Worm (Caenorhabditis elegans) whole organism, young adult: ENCODE results near the gene malt-1.

Source experiments
- B0336.3 ChIP-seq: fragments of 200-800 bp; sonication (Bioruptor generic); IDR thresholded peaks from 2 replicates; pipeline ENCODE4 v1.3.6; 2022; ENCODE audit warnings: missing genetic modification characterization, missing compliant biosample characterization
- C17E4.6 ChIP-seq: fragments of 200-800 bp; sonication (Bioruptor generic); IDR thresholded peaks from 2 replicates; pipeline ENCODE4 v1.3.6; 2022; ENCODE audit warnings: missing genetic modification reagents, missing genetic modification characterization, missing compliant biosample characterization
- F37B4.10 ChIP-seq: fragments of 200-800 bp; sonication (Bioruptor generic); IDR thresholded peaks from 2 replicates; pipeline ENCODE4 v1.3.6; 2022; ENCODE audit warnings: missing genetic modification characterization, missing compliant biosample characterization
- F49E8.2 ChIP-seq: sonication (generic microtip); optimal IDR thresholded peaks from 3 replicates; lab custom pipeline; 2017; ENCODE audit warnings: missing genetic modification characterization, mild to moderate bottlenecking, missing compliant biosample characterization, antibody characterized with exemption, moderate library complexity; ENCODE audit not compliant: insufficient read depth
- F55B11.4 ChIP-seq: sonication (generic microtip); optimal IDR thresholded peaks from 2 replicates; lab custom pipeline; 2016; ENCODE audit warnings: missing compliant biosample characterization, missing genetic modification characterization, borderline replicate concordance; ENCODE audit not compliant: insufficient read depth
- F57C9.4 ChIP-seq: sonication (generic microtip); optimal IDR thresholded peaks from 2 replicates; lab custom pipeline; 2017; ENCODE audit warnings: mild to moderate bottlenecking, missing genetic modification characterization, missing compliant biosample characterization
- ZK185.1 ChIP-seq: sonication (generic microtip); optimal IDR thresholded peaks from 2 replicates; lab custom pipeline; 2016; ENCODE audit warnings: mild to moderate bottlenecking, missing genetic modification characterization, missing compliant biosample characterization; ENCODE audit not compliant: poor library complexity, severe bottlenecking
- aptf-2 ChIP-seq: fragments of 200-800 bp; sonication (Bioruptor generic); conservative IDR thresholded peaks from 2 replicates; pipeline ENCODE4 v1.3.6; 2022; ENCODE audit warnings: missing genetic modification reagents, missing genetic modification characterization, missing compliant biosample characterization
- aptf-3 ChIP-seq: fragments of 200-800 bp; sonication (Bioruptor generic); IDR thresholded peaks from 2 replicates; pipeline ENCODE4 v1.3.6; 2022; ENCODE audit warnings: missing genetic modification characterization, missing compliant biosample characterization
- atf-7 ChIP-seq: sonication (generic microtip); optimal IDR thresholded peaks from 2 replicates; lab custom pipeline; 2017; ENCODE audit warnings: mild to moderate bottlenecking, missing genetic modification characterization, missing compliant biosample characterization
- athp-1 ChIP-seq: sonication (generic microtip); optimal IDR thresholded peaks from 2 replicates; lab custom pipeline; 2017; ENCODE audit warnings: mild to moderate bottlenecking, missing genetic modification characterization, missing compliant biosample characterization
- cebp-1 ChIP-seq, 2 experiments: fragments of 200-800 bp in 1 of 2; sonication (Bioruptor generic) in 1 of 2; sonication (generic microtip) in 1 of 2; IDR thresholded peaks in 1 of 2; optimal IDR thresholded peaks in 1 of 2; 2 replicates each; pipeline versions ENCODE4 v1.3.6 to Lab custom; 2017 to 2022; ENCODE audit warnings: missing compliant biosample characterization in 2 of 2, missing genetic modification characterization in 2 of 2, mild to moderate bottlenecking in 1 of 2, missing genetic modification reagents in 1 of 2, moderate library complexity in 1 of 2
- ceh-27 ChIP-seq: fragments of 200-800 bp; sonication (Bioruptor generic); optimal IDR thresholded peaks from 2 replicates; lab custom pipeline; 2018; ENCODE audit warnings: mild to moderate bottlenecking, missing genetic modification characterization, moderate library complexity, missing compliant biosample characterization
- ceh-91 ChIP-seq: fragments of 200-800 bp; sonication (Bioruptor generic); IDR thresholded peaks from 2 replicates; pipeline ENCODE4 v1.3.6; 2022; ENCODE audit warnings: missing genetic modification reagents, missing genetic modification characterization, missing compliant biosample characterization
- die-1 ChIP-seq: sonication (generic microtip); optimal IDR thresholded peaks from 2 replicates; lab custom pipeline; 2016; ENCODE audit warnings: missing genotype, mild to moderate bottlenecking, missing genetic modification characterization, missing compliant biosample characterization
- dpl-1 ChIP-seq: fragments of 150-350 bp; optimal IDR thresholded peaks from 2 replicates; lab custom pipeline; 2014; ENCODE audit warnings: missing biosample characterization, missing genetic modification reagents, missing genetic modification characterization
- egl-18 ChIP-seq: fragments of 200-800 bp; sonication (Bioruptor generic); IDR thresholded peaks from 2 replicates; pipeline ENCODE4 v1.3.6; 2022; ENCODE audit warnings: missing genetic modification reagents, missing genetic modification characterization, missing compliant biosample characterization
- egrh-3 ChIP-seq: fragments of 200-800 bp; sonication (Bioruptor generic); IDR thresholded peaks from 2 replicates; pipeline ENCODE4 v1.3.6; 2022; ENCODE audit warnings: missing genetic modification reagents, missing genetic modification characterization, missing compliant biosample characterization
- hrde-1 ChIP-seq: sonication (generic microtip); optimal IDR thresholded peaks from 2 replicates; lab custom pipeline; 2016; ENCODE audit warnings: missing genetic modification characterization, mild to moderate bottlenecking, missing compliant biosample characterization, moderate library complexity, missing genotype, missing genetic modification reagents, borderline replicate concordance
- lin-26 ChIP-seq: fragments of 200-800 bp; sonication (Bioruptor generic); IDR thresholded peaks from 2 replicates; pipeline ENCODE4 v1.3.6; 2022; ENCODE audit warnings: missing genetic modification reagents, missing genetic modification characterization, missing compliant biosample characterization
- madf-8 ChIP-seq: fragments of 200-800 bp; sonication (Bioruptor generic); conservative IDR thresholded peaks from 2 replicates; pipeline ENCODE4 v1.3.6; 2022; ENCODE audit warnings: missing genetic modification reagents, missing genetic modification characterization, missing compliant biosample characterization
- mcd-1 ChIP-seq: fragments of 200-800 bp; sonication (Bioruptor generic); IDR thresholded peaks from 2 replicates; pipeline ENCODE4 v1.3.6; 2022; ENCODE audit warnings: missing genetic modification reagents, missing genetic modification characterization, missing compliant biosample characterization
- mes-4 ChIP-seq: sonication (generic microtip); optimal IDR thresholded peaks from 2 replicates; lab custom pipeline; 2016; ENCODE audit warnings: missing genotype, missing genetic modification characterization, missing compliant biosample characterization
- nfya-1 ChIP-seq: sonication (generic microtip); optimal IDR thresholded peaks from 2 replicates; lab custom pipeline; 2017; ENCODE audit warnings: antibody characterized with exemption, missing compliant biosample characterization, missing genetic modification characterization, borderline replicate concordance; ENCODE audit not compliant: insufficient read depth
- nhr-179 ChIP-seq: sonication (generic microtip); optimal IDR thresholded peaks from 2 replicates; lab custom pipeline; 2016; ENCODE audit warnings: mild to moderate bottlenecking, missing genetic modification characterization, missing compliant biosample characterization
- nhr-27 ChIP-seq: fragments of 200-800 bp; sonication (Bioruptor generic); optimal IDR thresholded peaks from 2 replicates; lab custom pipeline; 2018; ENCODE audit warnings: mild to moderate bottlenecking, missing genetic modification characterization, moderate library complexity, missing compliant biosample characterization
- rec-8 ChIP-seq, 2 experiments: sonication (generic microtip); optimal IDR thresholded peaks; 2 replicates each; lab custom pipeline; 2016; ENCODE audit warnings: mild to moderate bottlenecking in 2 of 2, missing genetic modification characterization in 2 of 2, missing genetic modification reagents in 2 of 2, missing genotype in 2 of 2, missing biosample characterization in 1 of 2, missing compliant biosample characterization in 1 of 2, moderate library complexity in 1 of 2
- sea-2 ChIP-seq: fragments of 200-800 bp; sonication (Bioruptor generic); IDR thresholded peaks from 2 replicates; pipeline ENCODE4 v1.3.6; 2022; ENCODE audit warnings: missing genetic modification characterization, missing compliant biosample characterization
- snpc-1.1 ChIP-seq: sonication (generic microtip); optimal IDR thresholded peaks from 2 replicates; lab custom pipeline; 2017; ENCODE audit warnings: missing genetic modification characterization, mild to moderate bottlenecking, missing compliant biosample characterization, antibody characterized with exemption, moderate library complexity, missing genotype, missing genetic modification reagents; ENCODE audit not compliant: insufficient read depth
- snpc-4 ChIP-seq, 5 experiments: fragments of 150-350 bp in 1 of 5; sonication (generic microtip) in 4 of 5; optimal IDR thresholded peaks; 2 replicates each; lab custom pipeline; 2014 to 2018; ENCODE audit warnings: missing genetic modification characterization in 5 of 5, missing biosample characterization in 3 of 5, antibody characterized with exemption in 2 of 5, mild to moderate bottlenecking in 2 of 5, missing compliant biosample characterization in 2 of 5, missing genotype in 2 of 5, moderate library complexity in 2 of 5, missing genetic modification reagents in 1 of 5
- somi-1 ChIP-seq: fragments of 200-800 bp; sonication (Bioruptor generic); optimal IDR thresholded peaks from 2 replicates; lab custom pipeline; 2018; ENCODE audit warnings: mild to moderate bottlenecking, missing genetic modification characterization, missing compliant biosample characterization
- tbp1 ChIP-seq: fragments of 200-800 bp; sonication (Bioruptor generic); optimal IDR thresholded peaks from 2 replicates; lab custom pipeline; 2018; ENCODE audit warnings: mild to moderate bottlenecking, missing genetic modification characterization, missing compliant biosample characterization
- unc-62 ChIP-seq: fragments of 150-350 bp; optimal IDR thresholded peaks from 2 replicates; lab custom pipeline; 2014; ENCODE audit warnings: missing biosample characterization, missing genetic modification reagents, missing genetic modification characterization
- ztf-25 ChIP-seq: fragments of 200-800 bp; sonication (Bioruptor generic); IDR thresholded peaks from 2 replicates; pipeline ENCODE4 v1.3.6; 2022; ENCODE audit warnings: missing genetic modification reagents, missing genetic modification characterization, missing compliant biosample characterization

malt-1 gene

ce11 chrII:6913309-6913708, 37.8 kb downstream of the malt-1 start, which contains the start of gene cyn-10 (continued):
- TF ChIP-seq mcd-1 (GFP tag; lab: Robert Waterston, UW) (peak; percentile 84), dpl-1 (GFP tag; lab: Kevin White, UChicago) (peak; percentile 68), cebp-1 (GFP tag; IDR thresholded peaks at IDR 0.05; lab: Robert Waterston, UW) (no peak), cebp-1 (tag; optimal IDR thresholded peaks at IDR 0.05; lab: Kevin White, UChicago) (no peak), ztf-25 (GFP tag; lab: Robert Waterston, UW) (no peak), aptf-2 (GFP tag; lab: Robert Waterston, UW) (no peak), nfya-1 (no peak), unc-62 (GFP tag; lab: Kevin White, UChicago) (no peak), nhr-27 (tag; lab: Kevin White, UChicago) (no peak), snpc-4 (GFP tag; optimal IDR thresholded peaks at IDR 0.05; lab: Kevin White, UChicago) (no peak), snpc-4 (tag; optimal IDR thresholded peaks at IDR 0.05; lab: Kevin White, UChicago) (peak in 1 of 4 experiments; percentile 4), F37B4.10 (GFP tag; lab: Robert Waterston, UW) (no peak), die-1 (tag; lab: Kevin White, UChicago) (no peak), B0336.3 (GFP tag; lab: Robert Waterston, UW) (no peak), aptf-3 (no peak), F49E8.2 (tag; lab: Kevin White, UChicago) (no peak), egrh-3 (GFP tag; lab: Robert Waterston, UW) (no peak; the same call in 1 of the 2 replicates), mes-4 (tag; lab: Kevin White, UChicago) (no peak), rec-8 (tag; optimal IDR thresholded peaks at IDR 0.05; lab: Kevin White, UChicago) (peak; percentile 28 to 61), F57C9.4 (tag; lab: Kevin White, UChicago) (no peak), athp-1 (tag; lab: Kevin White, UChicago) (no peak), ceh-91 (peak; percentile 51), madf-8 (GFP tag; lab: Robert Waterston, UW) (peak; percentile 68), tbp1 (GFP tag; lab: Kevin White, UChicago) (no peak), F55B11.4 (tag; lab: Kevin White, UChicago) (no peak), egl-18 (GFP tag; lab: Robert Waterston, UW) (0 out of 2 replicates have a peak, but pooled peaks have one; percentile 54), snpc-1.1 (tag; lab: Kevin White, UChicago) (no peak), lin-26 (GFP tag; lab: Robert Waterston, UW) (no peak), atf-7 (tag; lab: Kevin White, UChicago) (peak; percentile 21), ZK185.1 (tag; lab: Kevin White, UChicago) (peak; percentile 92), ceh-27 (GFP tag; lab: Kevin White, UChicago) (peak; percentile 85), nhr-179 (tag; lab: Kevin White, UChicago) (no peak), hrde-1 (tag; lab: Kevin White, UChicago) (no peak), sea-2 (GFP tag; lab: Robert Waterston, UW) (no peak)

DNA sequence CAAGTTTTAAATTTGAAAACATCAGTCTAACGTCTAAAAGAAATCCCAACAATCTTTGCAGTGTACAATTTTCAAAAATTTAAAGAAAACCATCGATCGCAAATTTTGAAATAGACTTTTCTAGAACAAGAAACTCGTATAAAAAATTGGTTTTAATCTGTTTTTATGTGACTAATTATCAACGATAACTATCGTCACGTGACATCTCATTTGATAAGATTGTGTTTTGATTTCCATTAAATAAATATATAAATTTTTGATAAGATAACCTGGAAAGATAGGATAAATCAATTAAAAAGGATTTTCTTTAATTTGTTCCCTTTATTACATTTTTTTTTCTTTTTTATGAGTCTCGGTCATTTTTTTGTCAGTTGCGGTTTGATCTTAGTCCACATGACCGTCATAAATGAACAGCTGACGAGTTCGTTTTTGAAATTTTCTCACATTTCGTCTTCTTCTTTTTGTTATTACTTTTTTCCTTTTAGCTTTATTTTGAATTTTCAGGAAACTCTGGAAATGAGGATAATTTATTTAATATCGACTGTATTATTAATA, 41.5 kb downstream of the malt-1 start, which contains the start of gene asm-1:
asm-1 (plus strand) TSS at position 505 of the 555 bp plus-strand sequence.
- no peak for TF ChIP-seq C17E4.6
- TF ChIP-seq somi-1 = peak; percentile 46
